Worm (Caenorhabditis elegans) whole organism, early embryonic: ENCODE data around the gene xpo-3.

Source experiments
- B0310.2 ChIP-seq: sonication (generic microtip); optimal IDR thresholded peaks from 2 replicates; lab custom pipeline; 2016; ENCODE audit warnings: mild to moderate bottlenecking, missing genetic modification characterization, missing compliant biosample characterization
- F13C5.2 ChIP-seq: sonication (generic microtip); optimal IDR thresholded peaks from 2 replicates; lab custom pipeline; 2017; ENCODE audit warnings: mild to moderate bottlenecking, missing genetic modification characterization, inconsistent platforms, missing compliant biosample characterization
- aly-1 ChIP-seq: sonication (generic microtip); optimal IDR thresholded peaks from 2 replicates; lab custom pipeline; 2016; ENCODE audit warnings: missing genetic modification characterization, missing compliant biosample characterization
- ama-1 ChIP-seq: fragments of 150-350 bp; optimal IDR thresholded peaks from 2 replicates; lab custom pipeline; 2014
- ceh-13 ChIP-seq: fragments of 200-800 bp; sonication (Bioruptor generic); optimal IDR thresholded peaks from 2 replicates; lab custom pipeline; 2018; ENCODE audit warnings: mild to moderate bottlenecking, missing genetic modification characterization, missing compliant biosample characterization
- ceh-36 ChIP-seq: sonication (generic microtip); optimal IDR thresholded peaks from 2 replicates; lab custom pipeline; 2016; ENCODE audit warnings: missing genetic modification characterization, inconsistent platforms, missing compliant biosample characterization
- ets-7 ChIP-seq: sonication (generic microtip); optimal IDR thresholded peaks from 2 replicates; lab custom pipeline; 2016; ENCODE audit warnings: missing genotype, missing genetic modification characterization, missing compliant biosample characterization
- flt-1 ChIP-seq: fragments of 200-800 bp; sonication (Bioruptor generic); IDR thresholded peaks from 2 replicates; pipeline ENCODE4 v1.3.6; 2022; ENCODE audit warnings: missing genetic modification characterization, missing compliant biosample characterization
- hmbx-1 ChIP-seq: sonication (generic microtip); optimal IDR thresholded peaks from 2 replicates; lab custom pipeline; 2016; ENCODE audit warnings: mild to moderate bottlenecking, missing genetic modification characterization, missing compliant biosample characterization
- hmg-4 ChIP-seq: fragments of 200-800 bp; sonication (Bioruptor generic); optimal IDR thresholded peaks from 2 replicates; lab custom pipeline; 2018; ENCODE audit warnings: mild to moderate bottlenecking, missing genetic modification characterization, missing compliant biosample characterization
- hnd-1 ChIP-seq: sonication (generic microtip); optimal IDR thresholded peaks from 2 replicates; lab custom pipeline; 2016; ENCODE audit warnings: missing genetic modification characterization, missing compliant biosample characterization
- pes-1 ChIP-seq: fragments of 200-800 bp; sonication (Bioruptor generic); IDR thresholded peaks from 2 replicates; pipeline ENCODE4 v1.3.6; 2022; ENCODE audit warnings: missing genetic modification reagents, missing genetic modification characterization, missing compliant biosample characterization
- scrt-1 ChIP-seq: fragments of 200-800 bp; sonication (Bioruptor generic); IDR thresholded peaks from 2 replicates; pipeline ENCODE4 v1.3.6; 2022; ENCODE audit warnings: missing genetic modification characterization, missing compliant biosample characterization
- sea-1 ChIP-seq: fragments of 200-800 bp; sonication (Bioruptor generic); conservative IDR thresholded peaks from 2 replicates; pipeline ENCODE4 v1.3.6; 2022; ENCODE audit warnings: missing genetic modification characterization, missing compliant biosample characterization
- tbx-11 ChIP-seq: fragments of 200-800 bp; sonication (Bioruptor generic); IDR thresholded peaks from 2 replicates; pipeline ENCODE4 v1.3.6; 2022; ENCODE audit warnings: missing genetic modification characterization, missing compliant biosample characterization
- tbx-37 ChIP-seq: fragments of 200-800 bp; sonication (Bioruptor generic); conservative IDR thresholded peaks from 2 replicates; pipeline ENCODE4 v1.3.6; 2022; ENCODE audit warnings: missing genetic modification reagents, missing genetic modification characterization, missing compliant biosample characterization
- tra-4 ChIP-seq: sonication (generic microtip); optimal IDR thresholded peaks from 2 replicates; lab custom pipeline; 2017; ENCODE audit warnings: missing genetic modification characterization, missing compliant biosample characterization

Gene xpo-3

ce11 chrIV:7923982-7924480 is at the start of gene xpo-3, which contains the start of gene C49H3.3:
Gene xpo-3 (minus strand): TSS chrIV:7924032.
Gene C49H3.3 (plus strand): TSS chrIV:7924350.
- TF ChIP-seq hmbx-1 (tag; lab: Kevin White, UChicago): no peak
- no peak for TF ChIP-seq pes-1 (GFP tag; lab: Robert Waterston, UW)
- no peak for TF ChIP-seq tra-4

ce11 chrIV:7967006-7967405 is 43.2 kb upstream of the xpo-3 start, which contains the start of gene F57H12.5:
Gene F57H12.5 (plus strand): TSS chrIV:7967306.
- TF ChIP-seq F13C5.2 (tag; lab: Kevin White, UChicago) (no peak), sea-1 (no peak), hmbx-1 (tag; lab: Kevin White, UChicago) (no peak), B0310.2 (no peak), pes-1 (GFP tag; lab: Robert Waterston, UW) (no peak)

DNA sequence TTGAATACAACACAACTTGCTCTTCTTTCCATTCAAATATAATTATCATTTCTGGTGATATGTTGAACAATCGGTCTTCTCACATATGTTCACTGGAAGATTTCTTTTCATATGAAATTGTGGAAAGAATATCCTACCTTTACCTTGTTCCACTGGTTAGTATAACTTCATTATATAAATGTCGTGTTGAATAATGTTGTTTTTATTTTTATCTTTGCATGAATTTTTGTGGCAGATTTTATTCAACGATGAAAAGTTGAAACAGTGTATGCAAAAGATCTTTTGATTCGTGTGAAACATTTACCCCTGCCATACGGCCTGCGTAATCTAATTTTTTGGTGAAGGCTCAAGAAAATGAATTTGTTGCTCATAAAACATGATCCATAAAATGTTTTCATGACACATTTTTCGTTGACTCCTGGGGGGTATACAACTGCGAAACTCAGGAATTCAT is 38.1 kb upstream of the xpo-3 start:
- TF ChIP-seq flt-1 (GFP tag; lab: Robert Waterston, UW): no peak
- no peak for TF ChIP-seq tbx-37 (GFP tag; lab: Robert Waterston, UW)
- TF ChIP-seq hmbx-1 (tag; lab: Kevin White, UChicago): no peak
- TF ChIP-seq scrt-1 (GFP tag; lab: Robert Waterston, UW): no peak
- no peak for TF ChIP-seq hmg-4 (GFP tag; lab: Kevin White, UChicago)
- no peak for TF ChIP-seq ama-1 (lab: Kevin White, UChicago)
- no peak for TF ChIP-seq tra-4
- no peak for TF ChIP-seq ceh-13 (GFP tag; lab: Kevin White, UChicago)
- TF ChIP-seq pes-1 (GFP tag; lab: Robert Waterston, UW): no peak
- no peak for TF ChIP-seq ets-7
- TF ChIP-seq sea-1: no peak
- no peak for TF ChIP-seq ceh-36 (tag; lab: Kevin White, UChicago)
- TF ChIP-seq B0310.2: no peak
- no peak for TF ChIP-seq aly-1 (tag; lab: Kevin White, UChicago)
- no peak for TF ChIP-seq F13C5.2 (tag; lab: Kevin White, UChicago)
- no peak for TF ChIP-seq tbx-11 (GFP tag; lab: Robert Waterston, UW)

ce11 chrIV:7958092-7958491 is 34.3 kb upstream of the xpo-3 start:
- TF ChIP-seq hnd-1 (tag; lab: Kevin White, UChicago): no peak
- no peak for TF ChIP-seq ceh-13 (GFP tag; lab: Kevin White, UChicago)
- no peak for TF ChIP-seq sea-1
- TF ChIP-seq ceh-36 (tag; lab: Kevin White, UChicago): no peak
- no peak for TF ChIP-seq aly-1 (tag; lab: Kevin White, UChicago)
- no peak for TF ChIP-seq tbx-37 (GFP tag; lab: Robert Waterston, UW)
- no peak for TF ChIP-seq B0310.2
- TF ChIP-seq hmg-4 (GFP tag; lab: Kevin White, UChicago): no peak
- no peak for TF ChIP-seq tbx-11 (GFP tag; lab: Robert Waterston, UW)
- no peak for TF ChIP-seq ama-1 (lab: Kevin White, UChicago)
- TF ChIP-seq scrt-1 (GFP tag; lab: Robert Waterston, UW): no peak
- no peak for TF ChIP-seq pes-1 (GFP tag; lab: Robert Waterston, UW)
- no peak for TF ChIP-seq F13C5.2 (tag; lab: Kevin White, UChicago)
- no peak for TF ChIP-seq ets-7
- TF ChIP-seq hmbx-1 (tag; lab: Kevin White, UChicago): no peak
- TF ChIP-seq tra-4: no peak
- TF ChIP-seq flt-1 (GFP tag; lab: Robert Waterston, UW): no peak

DNA sequence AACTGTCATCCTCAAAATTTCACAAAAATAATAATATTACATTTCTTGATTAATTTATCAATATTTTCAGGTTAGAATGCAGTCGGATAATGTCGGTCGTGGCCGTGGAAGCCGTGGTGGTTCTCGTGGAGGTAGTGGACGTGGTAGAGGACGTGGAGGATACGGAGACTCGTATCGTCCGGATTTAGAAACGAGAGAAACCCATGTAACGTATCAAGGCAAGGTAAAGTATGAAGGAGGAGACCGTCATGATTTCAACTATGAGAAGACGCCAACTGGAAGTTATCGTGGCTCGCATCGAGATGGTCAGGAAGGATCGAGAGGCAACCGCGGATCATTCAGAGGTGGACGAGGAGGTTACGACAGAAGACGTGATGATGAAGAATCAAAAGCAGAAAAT is 33.7 kb upstream of the xpo-3 start, which contains the start of gene frpr-10:
frpr-10 (plus strand) TSS at position 301 of the 400 bp plus-strand sequence.
- TF ChIP-seq tbx-37 (GFP tag; lab: Robert Waterston, UW) (no peak), hmbx-1 (tag; lab: Kevin White, UChicago) (no peak), ets-7 (no peak), F13C5.2 (tag; lab: Kevin White, UChicago) (no peak), B0310.2 (no peak), flt-1 (GFP tag; lab: Robert Waterston, UW) (no peak), ceh-13 (GFP tag; lab: Kevin White, UChicago) (no peak), sea-1 (no peak)

ce11 chrIV:7956643-7957317 is 32.9 kb upstream of the xpo-3 start, which contains the start of gene csr-1:
Gene csr-1 (plus strand): TSS chrIV:7957267.
- no peak for TF ChIP-seq F13C5.2 (tag; lab: Kevin White, UChicago)
- TF ChIP-seq sea-1: no peak
- TF ChIP-seq tbx-11 (GFP tag; lab: Robert Waterston, UW): no peak
- no peak for TF ChIP-seq hmg-4 (GFP tag; lab: Kevin White, UChicago)
- TF ChIP-seq scrt-1 (GFP tag; lab: Robert Waterston, UW): no peak
- TF ChIP-seq hnd-1 (tag; lab: Kevin White, UChicago): no peak
- no peak for TF ChIP-seq tra-4
- no peak for TF ChIP-seq ama-1 (lab: Kevin White, UChicago)
- no peak for TF ChIP-seq ets-7
- no peak for TF ChIP-seq ceh-13 (GFP tag; lab: Kevin White, UChicago)
- no peak for TF ChIP-seq B0310.2
- no peak for TF ChIP-seq ceh-36 (tag; lab: Kevin White, UChicago)
- TF ChIP-seq pes-1 (GFP tag; lab: Robert Waterston, UW): no peak
- TF ChIP-seq tbx-37 (GFP tag; lab: Robert Waterston, UW): no peak
- no peak for TF ChIP-seq hmbx-1 (tag; lab: Kevin White, UChicago)
- TF ChIP-seq aly-1 (tag; lab: Kevin White, UChicago): no peak
- no peak for TF ChIP-seq flt-1 (GFP tag; lab: Robert Waterston, UW)

ce11 chrIV:7955849-7956248 is 32.0 kb upstream of the xpo-3 start, which contains the start of gene ceh-19:
Gene ceh-19 (minus strand): TSS chrIV:7955949.
- TF ChIP-seq F13C5.2 (tag; lab: Kevin White, UChicago): no peak
- TF ChIP-seq aly-1 (tag; lab: Kevin White, UChicago): no peak
- TF ChIP-seq pes-1 (GFP tag; lab: Robert Waterston, UW): no peak
- TF ChIP-seq hmg-4 (GFP tag; lab: Kevin White, UChicago): no peak
- no peak for TF ChIP-seq flt-1 (GFP tag; lab: Robert Waterston, UW)
